Worm (Caenorhabditis elegans) whole organism, L2 larva: ENCODE measurements around the gene srw-16.

Source experiments
- alr-1 ChIP-seq: fragments of 150-350 bp; optimal IDR thresholded peaks from 2 replicates; lab custom pipeline; 2014; ENCODE audit warnings: missing biosample characterization, missing genetic modification characterization
- ama-1 ChIP-seq: fragments of 150-350 bp; optimal IDR thresholded peaks from 2 replicates; lab custom pipeline; 2018; ENCODE audit warnings: inconsistent platforms
- lin-11 ChIP-seq: fragments of 150-350 bp; sonication (generic microtip); optimal IDR thresholded peaks from 2 replicates; lab custom pipeline; 2014; ENCODE audit warnings: missing biosample characterization, missing genetic modification characterization, inconsistent platforms, mixed read lengths
- lin-13 ChIP-seq: fragments of 150-350 bp; optimal IDR thresholded peaks from 2 replicates; lab custom pipeline; 2014; ENCODE audit warnings: missing biosample characterization, missing genetic modification reagents, missing genetic modification characterization
- lsy-2 ChIP-seq, 2 experiments: fragments of 150-350 bp in 1 of 2; sonication (generic microtip) in 1 of 2; optimal IDR thresholded peaks; 2 replicates each; lab custom pipeline; 2014 to 2017; ENCODE audit warnings: missing biosample characterization in 2 of 2, missing genetic modification characterization in 2 of 2
- mdl-1 ChIP-seq, 2 experiments: fragments of 150-350 bp in 1 of 2; sonication (generic microtip) in 1 of 2; optimal IDR thresholded peaks; 2 replicates each; lab custom pipeline; 2017; ENCODE audit warnings: missing biosample characterization in 2 of 2, missing genetic modification characterization in 2 of 2
- nhr-10 ChIP-seq: sonication (generic microtip); optimal IDR thresholded peaks from 2 replicates; lab custom pipeline; 2017; ENCODE audit warnings: missing biosample characterization, missing genetic modification characterization
- nhr-12 ChIP-seq: fragments of 150-350 bp; optimal IDR thresholded peaks from 2 replicates; lab custom pipeline; 2014; ENCODE audit warnings: missing biosample characterization, missing genetic modification characterization
- nhr-129 ChIP-seq: fragments of 150-350 bp; optimal IDR thresholded peaks from 2 replicates; lab custom pipeline; 2014; ENCODE audit warnings: missing biosample characterization, missing genetic modification characterization
- nhr-77 ChIP-seq: fragments of 150-350 bp; optimal IDR thresholded peaks from 2 replicates; lab custom pipeline; 2014; ENCODE audit warnings: missing biosample characterization, missing genetic modification characterization
- ztf-11 ChIP-seq: sonication (generic microtip); optimal IDR thresholded peaks from 2 replicates; lab custom pipeline; 2017; ENCODE audit warnings: missing biosample characterization, missing genetic modification characterization

- TF ChIP-seq nhr-129 (tag; lab: Kevin White, UChicago) (no peak), nhr-10 (no peak), nhr-77 (no peak), lsy-2 (tag; optimal IDR thresholded peaks at IDR 0.05; lab: Kevin White, UChicago) (no peak), lin-11 (no peak), ztf-11 (no peak), alr-1 (tag; lab: Kevin White, UChicago) (no peak), nhr-12 (no peak), ama-1 (no peak), lin-13 (GFP tag; lab: Kevin White, UChicago) (no peak), mdl-1 (tag; optimal IDR thresholded peaks at IDR 0.05; lab: Kevin White, UChicago) (no peak)
These were observed 2.3 kb upstream of the srw-16 start, which contains the start of gene srw-17 for ce11 chrV:15276915-15277314.
